Worm (Caenorhabditis elegans): ENCODE measurements around the gene B0464.6.

The B0464.6 gene

ce11 chrIII:9455980-9456658 lies 9.6 kb downstream of the B0464.6 start, which contains the start of the genes rheb-1 and spk-1:
Gene rheb-1 (minus strand): TSS chrIII:9456030.
Gene spk-1 (plus strand): TSS chrIII:9456608.
- TF ChIP-seq syd-9 (tag; optimal IDR thresholded peaks at IDR 0.05) (peak; percentile 26), pqm-1 (tag; optimal IDR thresholded peaks at IDR 0.05) (peak; percentile 38), ceh-2 (tag; optimal IDR thresholded peaks at IDR 0.05) (no peak), eyg-1 (tag; optimal IDR thresholded peaks at IDR 0.05) (no peak), hlh-30 (tag; optimal IDR thresholded peaks at IDR 0.05; ENCODE audit: insufficient read depth) (peak; percentile 83), npax-4 (tag; optimal IDR thresholded peaks at IDR 0.05) (no peak), unc-55 (GFP tag; optimal IDR thresholded peaks at IDR 0.05) (peak; percentile 52), nfya-1 (tag; optimal IDR thresholded peaks at IDR 0.05) (peak; percentile 77), ceh-18 (tag; optimal IDR thresholded peaks at IDR 0.05) (peak; percentile 29), dve-1 (tag; optimal IDR thresholded peaks at IDR 0.05) (peak; percentile 31), tbx-2 (tag; optimal IDR thresholded peaks at IDR 0.05) (peak; percentile 58), elt-2 (tag; optimal IDR thresholded peaks at IDR 0.05) (peak; percentile 85), unc-42 (tag; optimal IDR thresholded peaks at IDR 0.05) (peak; percentile 5), madf-2 (tag; optimal IDR thresholded peaks at IDR 0.05) (peak; percentile 28), ceh-45 (GFP tag; IDR thresholded peaks at IDR 0.05) (no peak), ceh-31 (tag; optimal IDR thresholded peaks at IDR 0.05) (peak; percentile 45), che-1 (tag; optimal IDR thresholded peaks at IDR 0.05) (peak; percentile 34), ets-4 (tag; optimal IDR thresholded peaks at IDR 0.05) (peak; percentile 22), ceh-48 (tag; optimal IDR thresholded peaks at IDR 0.05) (peak; percentile 94)

- no peak for TF ChIP-seq ceh-18 (tag; optimal IDR thresholded peaks at IDR 0.05)
- TF ChIP-seq pag-3 (tag; optimal IDR thresholded peaks at IDR 0.05; ENCODE audit: borderline replicate concordance): no peak
- no peak for TF ChIP-seq unc-42 (tag; optimal IDR thresholded peaks at IDR 0.05)
- no peak for TF ChIP-seq gmeb-2 (tag; optimal IDR thresholded peaks at IDR 0.05)
- TF ChIP-seq odd-2 (tag; optimal IDR thresholded peaks at IDR 0.05): no peak
- no peak for TF ChIP-seq pros-1 (tag; optimal IDR thresholded peaks at IDR 0.05)
- TF ChIP-seq K09A11.1 (tag; optimal IDR thresholded peaks at IDR 0.05; ENCODE audit: insufficient read depth): no peak
- TF ChIP-seq tbx-2 (tag; optimal IDR thresholded peaks at IDR 0.05): no peak
- no peak for TF ChIP-seq nhr-232 (tag; optimal IDR thresholded peaks at IDR 0.05)
- no peak for TF ChIP-seq unc-55 (GFP tag; optimal IDR thresholded peaks at IDR 0.05)
- no peak for TF ChIP-seq hlh-13 (GFP tag; optimal IDR thresholded peaks at IDR 0.05)
- TF ChIP-seq ceh-34 (tag; optimal IDR thresholded peaks at IDR 0.05): no peak
- no peak for TF ChIP-seq hlh-8 (tag; optimal IDR thresholded peaks at IDR 0.05)
- no peak for TF ChIP-seq elt-2 (tag; optimal IDR thresholded peaks at IDR 0.05)
Measured at ce11 chrIII:9454730-9455129, 11.0 kb downstream of the B0464.6 start.

ce11 chrIII:9453962-9454361 lies 11.8 kb downstream of the B0464.6 start, which contains the start of gene F54C8.7:
Gene F54C8.7 (minus strand): TSS chrIII:9454062.
- TF ChIP-seq dmd-4 (tag; optimal IDR thresholded peaks at IDR 0.05; ENCODE audit: borderline replicate concordance): no peak
- TF ChIP-seq Y22D7AL.16 (tag; optimal IDR thresholded peaks at IDR 0.05): no peak

- TF ChIP-seq dmd-4 (tag; optimal IDR thresholded peaks at IDR 0.05; ENCODE audit: borderline replicate concordance) (no peak), ceh-31 (tag; optimal IDR thresholded peaks at IDR 0.05) (peak; percentile 92), sox-2 (GFP tag; IDR thresholded peaks at IDR 0.05) (peak; percentile 10; the same call in 1 of the 2 replicates), ref-2 (tag; optimal IDR thresholded peaks at IDR 0.05) (peak; percentile 51), ceh-14 (tag; optimal IDR thresholded peaks at IDR 0.05) (peak; percentile 19), nfya-1 (tag; optimal IDR thresholded peaks at IDR 0.05) (peak; percentile 41), ets-4 (tag; optimal IDR thresholded peaks at IDR 0.05) (no peak), tbx-2 (tag; optimal IDR thresholded peaks at IDR 0.05) (peak; percentile 15), ceh-34 (tag; optimal IDR thresholded peaks at IDR 0.05) (peak; percentile 58), hlh-30 (tag; optimal IDR thresholded peaks at IDR 0.05; ENCODE audit: insufficient read depth) (peak; percentile 93), unc-42 (tag; optimal IDR thresholded peaks at IDR 0.05) (peak; percentile 55), rnt-1 (tag; optimal IDR thresholded peaks at IDR 0.05) (no peak), unc-55 (GFP tag; optimal IDR thresholded peaks at IDR 0.05) (peak; percentile 40), K09A11.1 (tag; optimal IDR thresholded peaks at IDR 0.05; ENCODE audit: insufficient read depth) (no peak)
Measured at ce11 chrIII:9450933-9451332, 14.8 kb downstream of the B0464.6 start.

Measured in whole organism, late embryonic.